Fruit fly (Drosophila melanogaster) whole organism, wandering third instar larva: ENCODE results near the gene CG42814.

Experiments
- Abd-B ChIP-seq: fragments of >200 bp; optimal IDR thresholded peaks from 2 replicates; lab custom pipeline; 2017; ENCODE audit warnings: missing biosample characterization, missing genetic modification characterization
- Hr78 ChIP-seq: fragments of >200 bp; optimal IDR thresholded peaks from 2 replicates; lab custom pipeline; 2017; ENCODE audit warnings: missing biosample characterization, missing genetic modification characterization
- brk ChIP-seq: fragments of 200-800 bp; sonication (Bioruptor generic); optimal IDR thresholded peaks from 2 replicates; lab custom pipeline; 2016; ENCODE audit warnings: missing biosample characterization, mild to moderate bottlenecking, missing genetic modification characterization
- lola ChIP-seq: fragments of >200 bp; optimal IDR thresholded peaks from 2 replicates; lab custom pipeline; 2017; ENCODE audit warnings: missing biosample characterization, missing genetic modification characterization
- psq ChIP-seq: fragments of 200-800 bp; sonication (Bioruptor generic); optimal IDR thresholded peaks from 3 replicates; lab custom pipeline; 2017; ENCODE audit warnings: missing biosample characterization, mild to moderate bottlenecking, missing genetic modification characterization, moderate library complexity
- usp ChIP-seq: fragments of >200 bp; optimal IDR thresholded peaks from 2 replicates; lab custom pipeline; 2017; ENCODE audit warnings: missing biosample characterization, missing genetic modification characterization

dm6 chr3R:27220829-27221463 is 8.3 kb downstream of the CG42814 start:
- no peak for TF ChIP-seq Hr78 (GFP tag; lab: Kevin White, UChicago)
- no peak for TF ChIP-seq lola (GFP tag; lab: Kevin White, UChicago)
- no peak for TF ChIP-seq Abd-B (GFP tag; lab: Kevin White, UChicago)
- TF ChIP-seq usp (GFP tag; lab: Kevin White, UChicago) = no peak
- no peak for TF ChIP-seq brk (GFP tag; lab: Kevin White, UChicago)
- no peak for TF ChIP-seq psq
